Worm (Caenorhabditis elegans) whole organism, midembryonic: Measurements from ENCODE around the gene lin-32.

Experiments used
- T22C8.4 ChIP-seq: fragments of 200-800 bp; sonication (Bioruptor generic); IDR thresholded peaks from 2 replicates; pipeline ENCODE4 v1.3.6; 2022; ENCODE audit warnings: missing genetic modification characterization, missing compliant biosample characterization
- cog-1 ChIP-seq: sonication (generic microtip); optimal IDR thresholded peaks from 2 replicates; lab custom pipeline; 2016; ENCODE audit warnings: missing genetic modification characterization, missing compliant biosample characterization
- flt-1 ChIP-seq: fragments of 200-800 bp; sonication (Bioruptor generic); IDR thresholded peaks from 2 replicates; pipeline ENCODE4 v1.3.6; 2022; ENCODE audit warnings: missing genetic modification characterization, missing compliant biosample characterization
- med-1 ChIP-seq: sonication (generic microtip); optimal IDR thresholded peaks from 2 replicates; lab custom pipeline; 2017; ENCODE audit warnings: missing genetic modification characterization, mild to moderate bottlenecking, missing compliant biosample characterization, antibody characterized with exemption, missing genetic modification reagents; ENCODE audit not compliant: insufficient read depth
- ref-1 ChIP-seq: fragments of 200-800 bp; sonication (Bioruptor generic); conservative IDR thresholded peaks from 2 replicates; pipeline ENCODE4 v1.3.6; 2022; ENCODE audit warnings: missing genetic modification reagents, missing genetic modification characterization, missing compliant biosample characterization
- tab-1 ChIP-seq: fragments of 200-800 bp; sonication (Bioruptor generic); IDR thresholded peaks from 2 replicates; pipeline ENCODE4 v1.3.6; 2022; ENCODE audit warnings: missing genetic modification characterization, missing compliant biosample characterization
- ztf-23 ChIP-seq: fragments of 200-800 bp; sonication (Bioruptor generic); IDR thresholded peaks from 2 replicates; pipeline ENCODE4 v1.3.6; 2022; ENCODE audit warnings: missing genetic modification reagents, missing genetic modification characterization, missing compliant biosample characterization
- ztf-29 ChIP-seq: fragments of 200-800 bp; sonication (Bioruptor generic); IDR thresholded peaks from 2 replicates; pipeline ENCODE4 v1.3.6; 2022; ENCODE audit warnings: missing genetic modification reagents, missing genetic modification characterization, missing compliant biosample characterization

DNA sequence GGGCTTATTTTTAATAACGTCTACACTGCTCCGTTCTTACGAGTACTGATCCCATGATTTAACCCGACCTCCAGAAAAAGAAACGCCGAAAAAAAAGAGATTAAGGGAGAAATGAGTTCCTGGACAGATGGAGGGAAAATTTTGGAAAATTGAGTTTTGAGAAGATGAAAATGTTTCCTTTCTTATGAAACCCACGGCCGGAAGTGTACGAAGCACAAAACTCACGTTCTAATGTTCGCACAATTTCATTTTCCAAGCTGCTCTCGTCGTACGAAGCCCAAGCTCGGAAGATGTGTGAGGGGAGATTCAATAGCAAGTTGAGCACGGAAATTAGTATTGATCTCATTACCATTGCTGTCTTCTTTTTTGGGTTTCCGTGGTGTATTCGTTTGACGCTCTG lies 41.5 kb upstream of the lin-32 start:
- no peak for TF ChIP-seq ref-1 (GFP tag; lab: Robert Waterston, UW)
- TF ChIP-seq flt-1 (GFP tag; lab: Robert Waterston, UW) = no peak
- no peak for TF ChIP-seq tab-1 (GFP tag; lab: Robert Waterston, UW)
- TF ChIP-seq ztf-29 = no peak
- no peak for TF ChIP-seq T22C8.4 (GFP tag; lab: Robert Waterston, UW)
- TF ChIP-seq ztf-23 = no peak
- no peak for TF ChIP-seq med-1 (GFP tag; lab: Kevin White, UChicago)
- TF ChIP-seq cog-1 (tag; lab: Kevin White, UChicago) = no peak
